Worm (Caenorhabditis elegans) whole organism, early embryonic: ENCODE data around the gene nhr-225.
"Not testable (repeated sequence)": the region's sequence is repeated elsewhere in the genome, so short reads cannot be mapped to it uniquely, and the experiment has no call there.

Source experiments
- B0310.2 ChIP-seq: sonication (generic microtip); optimal IDR thresholded peaks from 2 replicates; lab custom pipeline; 2016; ENCODE audit warnings: mild to moderate bottlenecking, missing genetic modification characterization, missing compliant biosample characterization
- F13C5.2 ChIP-seq: sonication (generic microtip); optimal IDR thresholded peaks from 2 replicates; lab custom pipeline; 2017; ENCODE audit warnings: mild to moderate bottlenecking, missing genetic modification characterization, inconsistent platforms, missing compliant biosample characterization
- aly-1 ChIP-seq: sonication (generic microtip); optimal IDR thresholded peaks from 2 replicates; lab custom pipeline; 2016; ENCODE audit warnings: missing genetic modification characterization, missing compliant biosample characterization
- ama-1 ChIP-seq: fragments of 150-350 bp; optimal IDR thresholded peaks from 2 replicates; lab custom pipeline; 2014
- ceh-13 ChIP-seq: fragments of 200-800 bp; sonication (Bioruptor generic); optimal IDR thresholded peaks from 2 replicates; lab custom pipeline; 2018; ENCODE audit warnings: mild to moderate bottlenecking, missing genetic modification characterization, missing compliant biosample characterization
- ceh-36 ChIP-seq: sonication (generic microtip); optimal IDR thresholded peaks from 2 replicates; lab custom pipeline; 2016; ENCODE audit warnings: missing genetic modification characterization, inconsistent platforms, missing compliant biosample characterization
- ets-7 ChIP-seq: sonication (generic microtip); optimal IDR thresholded peaks from 2 replicates; lab custom pipeline; 2016; ENCODE audit warnings: missing genotype, missing genetic modification characterization, missing compliant biosample characterization
- flt-1 ChIP-seq: fragments of 200-800 bp; sonication (Bioruptor generic); IDR thresholded peaks from 2 replicates; pipeline ENCODE4 v1.3.6; 2022; ENCODE audit warnings: missing genetic modification characterization, missing compliant biosample characterization
- hmbx-1 ChIP-seq: sonication (generic microtip); optimal IDR thresholded peaks from 2 replicates; lab custom pipeline; 2016; ENCODE audit warnings: mild to moderate bottlenecking, missing genetic modification characterization, missing compliant biosample characterization
- hmg-4 ChIP-seq: fragments of 200-800 bp; sonication (Bioruptor generic); optimal IDR thresholded peaks from 2 replicates; lab custom pipeline; 2018; ENCODE audit warnings: mild to moderate bottlenecking, missing genetic modification characterization, missing compliant biosample characterization
- hnd-1 ChIP-seq: sonication (generic microtip); optimal IDR thresholded peaks from 2 replicates; lab custom pipeline; 2016; ENCODE audit warnings: missing genetic modification characterization, missing compliant biosample characterization
- pes-1 ChIP-seq: fragments of 200-800 bp; sonication (Bioruptor generic); IDR thresholded peaks from 2 replicates; pipeline ENCODE4 v1.3.6; 2022; ENCODE audit warnings: missing genetic modification reagents, missing genetic modification characterization, missing compliant biosample characterization
- scrt-1 ChIP-seq: fragments of 200-800 bp; sonication (Bioruptor generic); IDR thresholded peaks from 2 replicates; pipeline ENCODE4 v1.3.6; 2022; ENCODE audit warnings: missing genetic modification characterization, missing compliant biosample characterization
- sea-1 ChIP-seq: fragments of 200-800 bp; sonication (Bioruptor generic); conservative IDR thresholded peaks from 2 replicates; pipeline ENCODE4 v1.3.6; 2022; ENCODE audit warnings: missing genetic modification characterization, missing compliant biosample characterization
- tbx-11 ChIP-seq: fragments of 200-800 bp; sonication (Bioruptor generic); IDR thresholded peaks from 2 replicates; pipeline ENCODE4 v1.3.6; 2022; ENCODE audit warnings: missing genetic modification characterization, missing compliant biosample characterization
- tbx-37 ChIP-seq: fragments of 200-800 bp; sonication (Bioruptor generic); conservative IDR thresholded peaks from 2 replicates; pipeline ENCODE4 v1.3.6; 2022; ENCODE audit warnings: missing genetic modification reagents, missing genetic modification characterization, missing compliant biosample characterization
- tra-4 ChIP-seq: sonication (generic microtip); optimal IDR thresholded peaks from 2 replicates; lab custom pipeline; 2017; ENCODE audit warnings: missing genetic modification characterization, missing compliant biosample characterization

nhr-225 gene

DNA sequence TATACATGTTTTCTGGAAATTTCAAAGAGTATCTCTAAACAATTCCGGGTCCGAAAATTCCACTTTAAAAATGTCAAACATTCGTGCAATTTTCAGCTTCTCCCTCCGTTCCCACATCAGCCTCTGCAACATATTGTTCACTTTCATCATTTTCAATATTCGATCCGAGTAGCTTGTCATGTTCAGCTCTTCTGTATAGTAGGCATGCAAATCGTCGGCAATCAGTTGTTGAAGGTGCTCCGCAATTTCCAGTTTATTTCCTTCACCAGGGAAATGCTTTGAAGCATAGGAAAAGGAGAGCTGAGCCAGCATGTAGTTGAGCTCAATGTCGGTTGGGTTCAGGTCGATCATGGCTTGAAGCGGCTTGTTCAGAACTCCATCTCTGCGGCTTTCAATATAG is 25.3 kb downstream of the nhr-225 start:
- TF ChIP-seq hmbx-1 (tag; lab: Kevin White, UChicago) (no peak), sea-1 (GFP tag; lab: Robert Waterston, UW) (no peak), scrt-1 (GFP tag; lab: Robert Waterston, UW) (no peak), tra-4 (tag; lab: Kevin White, UChicago) (no peak), tbx-37 (GFP tag; lab: Robert Waterston, UW) (no peak), F13C5.2 (tag; lab: Kevin White, UChicago) (no peak), hnd-1 (tag; lab: Kevin White, UChicago) (no peak), B0310.2 (no peak), ceh-13 (GFP tag; lab: Kevin White, UChicago) (no peak), ets-7 (tag; lab: Kevin White, UChicago) (no peak), aly-1 (tag; lab: Kevin White, UChicago) (no peak), pes-1 (no peak), ceh-36 (tag; lab: Kevin White, UChicago) (no peak), hmg-4 (no peak), tbx-11 (no peak), flt-1 (GFP tag; lab: Robert Waterston, UW) (no peak), ama-1 (no peak)

DNA sequence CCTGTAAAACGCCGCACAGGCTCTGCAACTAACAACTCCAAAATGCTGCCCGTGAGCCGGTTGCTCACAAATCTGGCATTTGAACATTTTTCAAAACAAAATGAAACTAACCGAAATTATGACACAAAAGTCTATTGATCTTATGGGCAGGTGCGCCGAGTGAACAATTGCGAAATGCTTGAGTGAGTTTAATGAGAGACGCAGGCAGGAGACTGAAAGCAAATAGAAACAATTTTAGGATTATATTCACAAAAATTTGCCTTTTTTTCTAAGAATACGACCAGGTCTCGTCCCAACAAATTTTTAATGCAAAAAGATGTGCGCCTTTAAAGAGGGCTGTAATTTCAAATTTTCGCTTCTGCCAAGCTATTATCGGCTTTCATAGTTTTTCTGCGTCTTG is 25.8 kb downstream of the nhr-225 start, which contains the start of gene nhr-183:
Gene nhr-183 (minus strand): TSS at position 180 of the 400 bp plus-strand sequence.
- no peak for TF ChIP-seq ceh-13 (GFP tag; lab: Kevin White, UChicago)

DNA sequence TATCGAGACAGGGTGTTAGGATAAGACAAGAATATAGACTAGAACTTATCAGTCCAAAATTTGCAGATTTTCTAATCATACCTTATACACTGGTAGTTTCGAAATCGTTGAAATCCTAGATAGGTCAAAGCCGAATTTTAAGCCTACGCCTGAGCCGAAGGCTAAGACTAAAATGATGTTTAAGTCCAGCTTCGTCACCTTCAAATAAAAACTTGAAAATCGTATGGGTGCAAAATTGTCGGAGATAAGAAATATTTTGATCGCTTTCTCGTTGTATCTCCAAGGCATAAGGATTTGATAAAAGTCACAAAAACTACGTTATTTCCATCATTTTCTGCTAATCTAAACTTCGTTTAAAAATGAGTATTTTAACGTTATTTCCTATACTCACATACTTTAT is 29.6 kb downstream of the nhr-225 start, which contains the start of gene F41B5.12:
Gene F41B5.12 (plus strand): TSS at position 301 of the 400 bp plus-strand sequence.
- TF ChIP-seq ama-1 = no peak
- no peak for TF ChIP-seq B0310.2

DNA sequence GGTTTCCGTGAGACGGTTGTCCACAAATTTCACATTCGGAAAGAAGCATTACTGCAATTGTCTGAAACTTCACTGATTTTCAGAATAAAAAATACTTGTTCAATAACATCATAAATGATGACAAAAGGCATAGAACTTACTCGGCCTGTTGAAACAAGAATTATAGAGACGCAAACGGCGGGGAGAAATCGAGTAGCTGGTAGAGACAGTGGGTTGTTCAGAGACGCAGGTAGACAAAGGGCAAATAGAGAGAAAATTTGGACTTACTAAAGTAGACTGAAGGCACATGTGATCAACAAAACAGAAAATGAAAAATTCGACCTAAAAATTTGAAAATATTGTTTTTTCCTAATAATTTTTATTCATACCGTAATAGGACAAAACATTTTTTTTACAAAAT is 30.5 kb downstream of the nhr-225 start, which contains the start of gene nhr-182:
Gene nhr-182 (minus strand): TSS at position 178 of the 400 bp plus-strand sequence.
- TF ChIP-seq ceh-13 (GFP tag; lab: Kevin White, UChicago) = no peak
- no peak for TF ChIP-seq tbx-37 (GFP tag; lab: Robert Waterston, UW)

DNA sequence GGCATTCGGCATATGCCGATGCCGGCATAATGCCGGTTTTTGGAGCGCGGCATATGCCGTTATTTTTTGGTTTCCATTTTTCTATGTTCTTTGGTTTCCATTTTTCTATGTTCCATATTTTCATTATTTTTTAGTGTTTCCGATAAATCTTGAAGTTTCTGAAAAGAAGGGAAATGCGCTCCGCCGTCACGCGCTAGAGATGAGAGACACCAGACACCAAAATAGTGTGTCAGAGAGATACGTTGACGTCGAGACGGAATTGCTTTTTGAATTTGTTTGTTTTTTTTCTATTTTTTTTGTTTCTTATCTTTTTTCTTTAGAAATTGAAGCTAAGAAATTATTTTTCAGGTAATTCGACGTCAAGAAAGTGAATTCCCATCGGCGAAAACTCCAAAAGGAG is 35.1 kb downstream of the nhr-225 start, which contains the start of gene F41B5.1:
Gene F41B5.1 (plus strand): TSS at position 343 of the 400 bp plus-strand sequence.
- not testable (repeated sequence) for TF ChIP-seq B0310.2; hnd-1 (tag; lab: Kevin White, UChicago); sea-1 (GFP tag; lab: Robert Waterston, UW)

DNA sequence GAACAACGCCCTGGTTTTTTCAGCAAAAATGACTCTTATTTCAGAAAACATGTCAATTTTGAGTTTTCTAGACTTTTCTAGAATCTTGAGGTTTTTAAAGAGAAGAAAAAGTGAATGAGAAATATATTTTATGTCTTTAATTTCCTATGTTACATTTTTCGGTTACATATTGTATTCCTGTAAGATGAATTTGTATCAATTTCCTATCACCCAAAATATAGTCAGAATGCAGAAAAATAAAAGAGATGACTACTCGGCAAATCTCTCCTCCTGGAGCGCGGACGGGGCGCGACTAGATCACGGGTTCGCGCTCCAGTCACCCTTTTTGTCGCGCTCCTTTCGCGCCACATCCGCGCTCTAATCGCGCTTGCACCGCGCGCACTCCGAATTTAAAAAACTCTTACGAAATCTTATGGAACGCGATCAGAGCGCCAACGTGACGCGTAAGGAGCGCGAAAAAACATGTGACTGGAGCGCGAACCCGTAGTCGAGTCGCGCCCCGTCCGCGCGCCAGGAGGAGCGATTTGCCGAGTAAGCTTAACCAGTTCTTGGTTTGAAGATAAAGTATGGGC is 35.6 kb downstream of the nhr-225 start, which contains the start of gene str-253:
Gene str-253 (minus strand): TSS at position 51 of the 572 bp plus-strand sequence.
- TF ChIP-seq B0310.2 (no peak), aly-1 (tag; lab: Kevin White, UChicago) (no peak), sea-1 (GFP tag; lab: Robert Waterston, UW) (no peak), ceh-13 (GFP tag; lab: Kevin White, UChicago) (no peak), hmg-4 (no peak), pes-1 (no peak), tra-4 (tag; lab: Kevin White, UChicago) (no peak), hnd-1 (tag; lab: Kevin White, UChicago) (no peak), scrt-1 (GFP tag; lab: Robert Waterston, UW) (no peak), F13C5.2 (tag; lab: Kevin White, UChicago) (no peak), tbx-37 (GFP tag; lab: Robert Waterston, UW) (no peak), ceh-36 (tag; lab: Kevin White, UChicago) (no peak), tbx-11 (no peak), flt-1 (GFP tag; lab: Robert Waterston, UW) (no peak), ets-7 (tag; lab: Kevin White, UChicago) (no peak), hmbx-1 (tag; lab: Kevin White, UChicago) (no peak), ama-1 (no peak)

DNA sequence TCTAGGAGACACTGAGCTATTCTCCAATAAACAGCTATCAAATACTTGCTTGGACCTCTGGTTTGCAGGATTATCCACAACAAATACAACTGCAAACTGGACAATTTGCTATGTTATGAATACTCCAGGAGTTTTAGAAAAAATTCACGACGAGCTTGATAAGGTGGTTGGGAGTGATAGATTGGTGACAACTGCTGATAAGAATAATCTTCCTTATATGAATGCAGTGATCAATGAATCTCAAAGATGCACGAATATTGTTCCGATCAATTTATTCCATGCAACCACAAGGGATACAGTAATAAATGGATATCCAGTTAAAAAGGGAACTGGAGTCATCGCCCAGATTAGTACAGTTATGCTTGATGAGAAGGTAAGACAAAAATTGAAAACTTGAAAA is 38.5 kb downstream of the nhr-225 start:
- no peak for TF ChIP-seq F13C5.2 (tag; lab: Kevin White, UChicago)
- no peak for TF ChIP-seq tbx-11
- TF ChIP-seq hmbx-1 (tag; lab: Kevin White, UChicago) = no peak
- no peak for TF ChIP-seq ceh-13 (GFP tag; lab: Kevin White, UChicago)
- TF ChIP-seq hnd-1 (tag; lab: Kevin White, UChicago) = no peak
- no peak for TF ChIP-seq ama-1
- no peak for TF ChIP-seq aly-1 (tag; lab: Kevin White, UChicago)
- TF ChIP-seq ceh-36 (tag; lab: Kevin White, UChicago) = no peak
- no peak for TF ChIP-seq scrt-1 (GFP tag; lab: Robert Waterston, UW)
- no peak for TF ChIP-seq tra-4 (tag; lab: Kevin White, UChicago)
- TF ChIP-seq flt-1 (GFP tag; lab: Robert Waterston, UW) = no peak
- no peak for TF ChIP-seq B0310.2
- no peak for TF ChIP-seq tbx-37 (GFP tag; lab: Robert Waterston, UW)
- no peak for TF ChIP-seq ets-7 (tag; lab: Kevin White, UChicago)

DNA sequence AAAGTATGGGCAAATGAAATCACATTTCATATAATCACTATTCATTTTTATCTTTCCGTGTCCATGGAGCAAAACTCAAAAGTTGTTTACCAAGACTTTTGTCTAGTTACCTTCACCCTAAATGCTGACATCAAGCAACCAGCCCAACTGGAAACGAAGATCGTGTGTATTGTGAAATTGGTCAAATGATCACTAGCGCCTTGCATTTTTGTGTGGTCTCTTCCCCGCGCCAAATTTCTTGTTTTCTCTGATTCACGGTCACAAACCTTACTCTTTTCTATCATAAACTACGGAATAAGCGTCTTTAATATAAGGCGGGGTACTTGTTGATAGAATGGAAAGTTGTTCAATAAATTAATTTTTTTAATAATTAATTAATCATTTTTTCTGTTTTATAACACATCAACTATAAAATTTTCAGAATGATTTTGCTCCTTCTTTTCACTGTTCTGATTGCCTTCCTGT is 40.1 kb downstream of the nhr-225 start, which contains the start of gene cyp-33C7:
Gene cyp-33C7 (plus strand): TSS at position 415 of the 465 bp plus-strand sequence.
- TF ChIP-seq tbx-11 (no peak), flt-1 (GFP tag; lab: Robert Waterston, UW) (no peak), hmbx-1 (tag; lab: Kevin White, UChicago) (no peak), aly-1 (tag; lab: Kevin White, UChicago) (no peak), tra-4 (tag; lab: Kevin White, UChicago) (no peak), tbx-37 (GFP tag; lab: Robert Waterston, UW) (no peak), pes-1 (no peak), scrt-1 (GFP tag; lab: Robert Waterston, UW) (no peak), ama-1 (no peak), F13C5.2 (tag; lab: Kevin White, UChicago) (no peak), sea-1 (GFP tag; lab: Robert Waterston, UW) (no peak), hnd-1 (tag; lab: Kevin White, UChicago) (no peak), hmg-4 (no peak), ceh-36 (tag; lab: Kevin White, UChicago) (no peak), ets-7 (tag; lab: Kevin White, UChicago) (no peak), B0310.2 (no peak), ceh-13 (GFP tag; lab: Kevin White, UChicago) (no peak)
